Fruit fly (Drosophila melanogaster) whole organism, wandering third instar larva: ENCODE results near the gene CG31678.

ENCODE experiments used
- Dfd ChIP-seq: fragments of >200 bp; optimal IDR thresholded peaks from 2 replicates; lab custom pipeline; 2017; ENCODE audit warnings: missing biosample characterization, missing genetic modification characterization
- Jra ChIP-seq: sonication (Bioruptor generic); optimal IDR thresholded peaks from 2 replicates; lab custom pipeline; 2016; ENCODE audit warnings: missing biosample characterization, missing genetic modification characterization
- lola ChIP-seq: fragments of >200 bp; optimal IDR thresholded peaks from 2 replicates; lab custom pipeline; 2017; ENCODE audit warnings: missing biosample characterization, missing genetic modification characterization
- pan ChIP-seq: fragments of >200 bp; optimal IDR thresholded peaks from 2 replicates; lab custom pipeline; 2017
- psq ChIP-seq: fragments of 200-800 bp; sonication (Bioruptor generic); optimal IDR thresholded peaks from 3 replicates; lab custom pipeline; 2017; ENCODE audit warnings: missing biosample characterization, mild to moderate bottlenecking, missing genetic modification characterization, moderate library complexity

DNA sequence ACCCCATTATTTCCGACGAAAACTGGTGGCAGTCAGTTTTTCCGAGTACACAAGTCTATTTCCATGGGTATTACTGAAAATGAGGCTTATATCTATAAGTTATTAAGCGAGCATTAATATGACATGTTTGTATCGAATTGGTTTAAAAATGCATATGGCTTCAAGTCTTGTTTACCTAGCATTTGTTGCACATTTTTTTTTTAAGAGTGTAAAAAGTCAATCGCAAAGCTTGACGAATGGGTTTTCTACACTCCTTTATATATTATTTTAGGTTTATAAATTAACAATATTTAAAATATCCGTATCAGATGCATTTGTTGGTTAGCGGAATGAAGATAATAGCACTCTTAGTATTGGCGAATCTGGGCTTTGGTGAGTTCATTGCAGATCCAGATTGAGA lies 35.9 kb downstream of the CG31678 start, which contains the start of gene CG31680:
- TF ChIP-seq psq (GFP tag; lab: Kevin White, UChicago) (no peak), Jra (GFP tag; lab: Kevin White, UChicago) (no peak), lola (no peak), pan (lab: Kevin White, UChicago) (no peak), Dfd (GFP tag; lab: Kevin White, UChicago) (no peak)
